Worm (Caenorhabditis elegans) whole organism, L1 larva: ENCODE measurements around the gene pes-4.
"Not testable (repeated sequence)": the region's sequence is repeated elsewhere in the genome, so short reads cannot be mapped to it uniquely, and the experiment has no call there.

Experiments
- C16A3.4 ChIP-seq: fragments of 150-350 bp; optimal IDR thresholded peaks from 2 replicates; lab custom pipeline; 2014; ENCODE audit warnings: missing biosample characterization, missing genetic modification characterization
- C34B4.2 ChIP-seq: sonication (generic microtip); optimal IDR thresholded peaks from 2 replicates; lab custom pipeline; 2017; ENCODE audit warnings: mild to moderate bottlenecking, missing genetic modification characterization, missing compliant biosample characterization
- F16B12.6 ChIP-seq: fragments of 150-350 bp; optimal IDR thresholded peaks from 2 replicates; lab custom pipeline; 2014; ENCODE audit warnings: missing biosample characterization, missing genetic modification characterization
- aha-1 ChIP-seq: fragments of 150-350 bp; optimal IDR thresholded peaks from 2 replicates; lab custom pipeline; 2014; ENCODE audit warnings: missing biosample characterization, missing genetic modification characterization
- alr-1 ChIP-seq: fragments of 200-800 bp; sonication (Bioruptor generic); optimal IDR thresholded peaks from 2 replicates; lab custom pipeline; 2018; ENCODE audit warnings: borderline replicate concordance, mild to moderate bottlenecking, missing genetic modification characterization, missing compliant biosample characterization
- blmp-1 ChIP-seq: fragments of 150-350 bp; optimal IDR thresholded peaks from 2 replicates; lab custom pipeline; 2014; ENCODE audit warnings: missing biosample characterization, missing genetic modification characterization
- ceh-8 ChIP-seq: fragments of 200-800 bp; sonication (Bioruptor generic); optimal IDR thresholded peaks from 2 replicates; lab custom pipeline; 2018; ENCODE audit warnings: mild to moderate bottlenecking, missing genetic modification characterization, moderate library complexity, missing compliant biosample characterization
- ceh-90 ChIP-seq: sonication (generic microtip); optimal IDR thresholded peaks from 2 replicates; lab custom pipeline; 2016; ENCODE audit warnings: missing genetic modification characterization, missing compliant biosample characterization
- dpl-1 ChIP-seq, 3 experiments: fragments of 150-350 bp in 2 of 3; sonication (generic microtip) in 1 of 3; optimal IDR thresholded peaks; 2 replicates each; lab custom pipeline; 2014 to 2017; ENCODE audit warnings: missing biosample characterization in 3 of 3, missing genetic modification characterization in 3 of 3, missing genetic modification reagents in 3 of 3
- efl-1 ChIP-seq, 4 experiments: fragments of 150-350 bp; optimal IDR thresholded peaks in 3 of 4; peaks in 1 of 4; 1 replicate in 1 of 4; 2 replicates in 3 of 4; lab custom pipeline; 2014; ENCODE audit warnings: missing biosample characterization in 2 of 4, missing genetic modification characterization in 2 of 4, missing genetic modification reagents in 2 of 4
- egl-13 ChIP-seq: sonication (generic microtip); optimal IDR thresholded peaks from 2 replicates; lab custom pipeline; 2016; ENCODE audit warnings: missing genotype, missing genetic modification reagents, missing genetic modification characterization, missing compliant biosample characterization
- elt-2 ChIP-seq: sonication (generic microtip); optimal IDR thresholded peaks from 2 replicates; lab custom pipeline; 2016; ENCODE audit warnings: missing genetic modification characterization, mild to moderate bottlenecking, inconsistent platforms, missing compliant biosample characterization, missing genetic modification reagents
- fkh-8 ChIP-seq: sonication (generic microtip); optimal IDR thresholded peaks from 2 replicates; lab custom pipeline; 2016; ENCODE audit warnings: mild to moderate bottlenecking, missing genetic modification characterization, missing compliant biosample characterization
- grh-1 ChIP-seq: fragments of 200-800 bp; sonication (Bioruptor generic); IDR thresholded peaks from 2 replicates; pipeline ENCODE4 v1.3.6; 2022; ENCODE audit warnings: missing genetic modification reagents, missing genetic modification characterization, missing compliant biosample characterization
- hlh-17 ChIP-seq: fragments of 200-800 bp; sonication (Bioruptor generic); optimal IDR thresholded peaks from 2 replicates; lab custom pipeline; 2018; ENCODE audit warnings: missing genetic modification characterization, mild to moderate bottlenecking, missing compliant biosample characterization, moderate library complexity, borderline replicate concordance
- hlh-4 ChIP-seq: sonication (generic microtip); optimal IDR thresholded peaks from 2 replicates; lab custom pipeline; 2016; ENCODE audit warnings: mild to moderate bottlenecking, missing genetic modification characterization, missing compliant biosample characterization
- irx-1 ChIP-seq: sonication (generic microtip); optimal IDR thresholded peaks from 2 replicates; lab custom pipeline; 2016; ENCODE audit warnings: missing genetic modification characterization, missing compliant biosample characterization
- lin-14 ChIP-seq: fragments of 200-800 bp; sonication (Bioruptor generic); optimal IDR thresholded peaks from 2 replicates; lab custom pipeline; 2018; ENCODE audit warnings: mild to moderate bottlenecking, missing genetic modification characterization, moderate library complexity, missing compliant biosample characterization
- lin-35 ChIP-seq, 2 experiments: fragments of 150-350 bp; optimal IDR thresholded peaks; 2 replicates each; lab custom pipeline; 2014; ENCODE audit warnings: missing biosample characterization in 2 of 2, missing genetic modification characterization in 2 of 2, missing genetic modification reagents in 2 of 2
- lsy-2 ChIP-seq, 2 experiments: fragments of 150-350 bp; optimal IDR thresholded peaks; 2 replicates each; lab custom pipeline; 2014; ENCODE audit warnings: missing biosample characterization in 2 of 2, missing genetic modification characterization in 2 of 2
- mab-9 ChIP-seq: fragments of 200-800 bp; sonication (Bioruptor generic); IDR thresholded peaks from 2 replicates; pipeline ENCODE4 v1.3.6; 2022; ENCODE audit warnings: missing genetic modification reagents, missing genetic modification characterization, missing compliant biosample characterization
- mdl-1 ChIP-seq, 2 experiments: fragments of 150-350 bp; optimal IDR thresholded peaks; 2 replicates each; lab custom pipeline; 2014 to 2017; ENCODE audit warnings: missing biosample characterization in 2 of 2, missing genetic modification characterization in 2 of 2, inconsistent platforms in 1 of 2
- mep-1 ChIP-seq: fragments of 150-350 bp; optimal IDR thresholded peaks from 2 replicates; lab custom pipeline; 2014; ENCODE audit warnings: missing biosample characterization, missing genetic modification characterization
- nhr-19 ChIP-seq: fragments of 200-800 bp; sonication (Bioruptor generic); conservative IDR thresholded peaks from 2 replicates; pipeline ENCODE4 v1.3.6; 2022; ENCODE audit warnings: missing genetic modification characterization, missing compliant biosample characterization
- nhr-20 ChIP-seq: sonication (generic microtip); optimal IDR thresholded peaks from 2 replicates; lab custom pipeline; 2016; ENCODE audit warnings: mild to moderate bottlenecking, missing genetic modification characterization, missing compliant biosample characterization
- nhr-47 ChIP-seq: sonication (generic microtip); optimal IDR thresholded peaks from 2 replicates; lab custom pipeline; 2016; ENCODE audit warnings: mild to moderate bottlenecking, missing genetic modification characterization, moderate library complexity, missing compliant biosample characterization
- nhr-71 ChIP-seq: sonication (generic microtip); optimal IDR thresholded peaks from 2 replicates; lab custom pipeline; 2016; ENCODE audit warnings: mild to moderate bottlenecking, missing genetic modification characterization, moderate library complexity, missing compliant biosample characterization
- nhr-77 ChIP-seq: fragments of 150-350 bp; optimal IDR thresholded peaks from 2 replicates; lab custom pipeline; 2014; ENCODE audit warnings: missing biosample characterization, missing genetic modification characterization
- nhr-85 ChIP-seq: sonication (generic microtip); peaks from one replicate; lab custom pipeline; 2016; ENCODE audit warnings: missing genetic modification characterization, inconsistent platforms, missing compliant biosample characterization
- skn-1 ChIP-seq: fragments of 150-350 bp; optimal IDR thresholded peaks from 2 replicates; lab custom pipeline; 2014; ENCODE audit warnings: missing biosample characterization, missing genetic modification characterization
- snu-23 ChIP-seq: sonication (generic microtip); optimal IDR thresholded peaks from 2 replicates; lab custom pipeline; 2016; ENCODE audit warnings: missing genetic modification characterization, missing compliant biosample characterization
- ztf-4 ChIP-seq: fragments of 150-350 bp; optimal IDR thresholded peaks from 2 replicates; lab custom pipeline; 2014; ENCODE audit warnings: missing biosample characterization, missing genetic modification characterization

pes-4 gene

ce11 chrIII:1263692-1264091 lies 33.6 kb upstream of the pes-4 start, which contains the start of gene srz-9:
srz-9 (plus strand) TSS chrIII:1263992.
- TF ChIP-seq ztf-4; nhr-19 (GFP tag; lab: Robert Waterston, UW); ceh-90 (tag; lab: Kevin White, UChicago): not testable (repeated sequence)

- TF ChIP-seq fkh-8 (tag; lab: Kevin White, UChicago); nhr-77 (tag; lab: Kevin White, UChicago); mab-9 (GFP tag; lab: Robert Waterston, UW): not testable (repeated sequence)
Measured at ce11 chrIII:1258358-1258757, 28.3 kb upstream of the pes-4 start, which contains the start of gene fbxa-78. fbxa-78 (minus strand) TSS chrIII:1258458.

- TF ChIP-seq ceh-8; efl-1 (optimal IDR thresholded peaks at IDR 0.05; lab: Kevin White, UChicago); efl-1 (GFP tag; optimal IDR thresholded peaks at IDR 0.05 in 1 of 2; lab: Kevin White, UChicago); alr-1 (tag; lab: Kevin White, UChicago): not testable (repeated sequence)
Measured at ce11 chrIII:1256519-1256918, 26.4 kb upstream of the pes-4 start, which contains the start of gene fbxa-208. fbxa-208 (plus strand) TSS chrIII:1256819.

ce11 chrIII:1249111-1249583 lies 19.1 kb upstream of the pes-4 start, which contains the start of the genes fbxa-76 and fbxa-77:
fbxa-76 (minus strand) TSS chrIII:1249161.
fbxa-77 (plus strand) TSS chrIII:1249475.
- TF ChIP-seq skn-1 (tag; lab: Kevin White, UChicago) (peak; percentile 43), C16A3.4 (tag; lab: Kevin White, UChicago) (peak; percentile 17), hlh-17 (GFP tag; lab: Kevin White, UChicago) (no peak), blmp-1 (tag; lab: Kevin White, UChicago) (peak; percentile 31), egl-13 (tag; lab: Kevin White, UChicago) (no peak), nhr-71 (peak; percentile 20), mdl-1 (tag; optimal IDR thresholded peaks at IDR 0.05; lab: Kevin White, UChicago) (peak in 1 of 2 experiments; percentile 6), lsy-2 (tag; optimal IDR thresholded peaks at IDR 0.05; lab: Kevin White, UChicago) (peak in 1 of 2 experiments; percentile 64), elt-2 (peak; percentile 5), lin-35 (GFP tag; optimal IDR thresholded peaks at IDR 0.05; lab: Kevin White, UChicago) (peak; percentile 41 to 65), F16B12.6 (tag; lab: Kevin White, UChicago) (peak; percentile 67), lin-14 (GFP tag; lab: Kevin White, UChicago) (peak; percentile 33), nhr-77 (tag; lab: Kevin White, UChicago) (peak; percentile 3), mep-1 (tag; lab: Kevin White, UChicago) (peak; percentile 13), fkh-8 (tag; lab: Kevin White, UChicago) (no peak), nhr-47 (tag; lab: Kevin White, UChicago) (no peak), C34B4.2 (tag; lab: Kevin White, UChicago) (no peak), irx-1 (tag; lab: Kevin White, UChicago) (no peak), efl-1 (optimal IDR thresholded peaks at IDR 0.05; lab: Kevin White, UChicago) (peak; percentile 57 to 67), efl-1 (GFP tag; optimal IDR thresholded peaks at IDR 0.05 in 1 of 2; lab: Kevin White, UChicago) (peak; percentile 41 to 84), dpl-1 (GFP tag; optimal IDR thresholded peaks at IDR 0.05; lab: Kevin White, UChicago) (peak; percentile 24 to 45 (median 37)), snu-23 (GFP tag; lab: Kevin White, UChicago) (peak; percentile 50), hlh-4 (tag; lab: Kevin White, UChicago) (no peak), nhr-20 (tag; lab: Kevin White, UChicago) (peak; percentile 6), aha-1 (tag; lab: Kevin White, UChicago) (no peak), grh-1 (no peak)

ce11 chrIII:1248335-1248734 lies 18.3 kb upstream of the pes-4 start:
- TF ChIP-seq snu-23 (GFP tag; lab: Kevin White, UChicago) (no peak), irx-1 (tag; lab: Kevin White, UChicago) (no peak), nhr-85 (peak; percentile 59)
- TF ChIP-seq, all 84 proteins: peak for 1
